Fruit fly (Drosophila melanogaster) whole organism, embryonic: Measurements from ENCODE around the gene CG13144.

Experiments
- Bgb ChIP-seq: fragments of 200-800 bp; sonication (Bioruptor generic); IDR thresholded peaks from 2 replicates; pipeline ENCODE4 v1.3.6; 2022; ENCODE audit warnings: missing biosample characterization, missing genetic modification characterization; ENCODE audit not compliant: partially characterized antibody
- CG10209 ChIP-seq: fragments of 200-800 bp; sonication (Bioruptor generic); optimal IDR thresholded peaks from 3 replicates; lab custom pipeline; 2017; ENCODE audit warnings: missing biosample characterization, mild to moderate bottlenecking, missing genetic modification characterization, missing genetic modification reagents
- CG10979 ChIP-seq: fragments of 200-800 bp; sonication (Bioruptor generic); optimal IDR thresholded peaks from 2 replicates; lab custom pipeline; 2018; ENCODE audit warnings: missing biosample characterization, mild to moderate bottlenecking, missing genetic modification characterization, moderate library complexity
- CG11696 ChIP-seq: fragments of 200-800 bp; sonication (Bioruptor generic); IDR thresholded peaks from 2 replicates; pipeline ENCODE4 v1.3.6; 2022; ENCODE audit warnings: missing biosample characterization, missing genetic modification characterization
- CG13123 ChIP-seq: fragments of 200-800 bp; sonication (Bioruptor generic); optimal IDR thresholded peaks from 2 replicates; lab custom pipeline; 2016; ENCODE audit warnings: missing biosample characterization, missing genetic modification characterization
- CG13287 ChIP-seq: fragments of 200-800 bp; sonication (Bioruptor generic); IDR thresholded peaks from 2 replicates; pipeline ENCODE4 v1.3.6; 2022; ENCODE audit warnings: missing biosample characterization, missing genetic modification characterization; ENCODE audit not compliant: partially characterized antibody
- CG13296 ChIP-seq: fragments of 200-800 bp; sonication (Bioruptor generic); optimal IDR thresholded peaks from 3 replicates; lab custom pipeline; 2018; ENCODE audit warnings: missing biosample characterization, mild to moderate bottlenecking, missing genetic modification characterization
- CG14050 ChIP-seq: fragments of 200-800 bp; sonication (Bioruptor generic); IDR thresholded peaks from 3 replicates; pipeline ENCODE4 v1.3.6; 2022; ENCODE audit warnings: missing biosample characterization, missing genetic modification characterization
- CG14860 ChIP-seq: fragments of 200-800 bp; sonication (Bioruptor generic); IDR thresholded peaks from 3 replicates; pipeline ENCODE4 v1.3.6; 2022; ENCODE audit warnings: missing biosample characterization, missing genetic modification characterization; ENCODE audit not compliant: partially characterized antibody
- CG14965 ChIP-seq: fragments of 200-800 bp; sonication (Bioruptor generic); optimal IDR thresholded peaks from 2 replicates; lab custom pipeline; 2016; ENCODE audit warnings: missing biosample characterization, missing genetic modification characterization, borderline replicate concordance
- CG1602 ChIP-seq: fragments of 200-800 bp; sonication (Bioruptor generic); optimal IDR thresholded peaks from 3 replicates; lab custom pipeline; 2016; ENCODE audit warnings: missing biosample characterization, missing genetic modification characterization
- CG1603 ChIP-seq: fragments of 200-800 bp; sonication (Bioruptor generic); optimal IDR thresholded peaks from 2 replicates; lab custom pipeline; 2019; ENCODE audit warnings: missing biosample characterization, mild to moderate bottlenecking, missing genetic modification characterization, moderate library complexity
- CG1647 ChIP-seq: fragments of 200-800 bp; sonication (Bioruptor generic); optimal IDR thresholded peaks from 3 replicates; lab custom pipeline; 2016; ENCODE audit warnings: missing biosample characterization, missing genetic modification characterization
- CG16815 ChIP-seq: fragments of 200-800 bp; sonication (Bioruptor generic); optimal IDR thresholded peaks from 3 replicates; lab custom pipeline; 2017; ENCODE audit warnings: missing biosample characterization, mild to moderate bottlenecking, missing genetic modification characterization
- CG17385 ChIP-seq: fragments of 200-800 bp; sonication (Bioruptor generic); optimal IDR thresholded peaks from 3 replicates; lab custom pipeline; 2018; ENCODE audit warnings: missing biosample characterization, mild to moderate bottlenecking, missing genetic modification characterization
- CG17568 ChIP-seq: fragments of 200-800 bp; sonication (Bioruptor generic); optimal IDR thresholded peaks from 2 replicates; lab custom pipeline; 2018; ENCODE audit warnings: missing biosample characterization, mild to moderate bottlenecking, missing genetic modification characterization, moderate library complexity
- CG17829 ChIP-seq: fragments of 200-800 bp; optimal IDR thresholded peaks from 2 replicates; lab custom pipeline; 2019; ENCODE audit warnings: missing biosample characterization, mild to moderate bottlenecking, missing genetic modification characterization, moderate library complexity
- CG2678 ChIP-seq: fragments of 200-800 bp; sonication (Bioruptor generic); optimal IDR thresholded peaks from 3 replicates; lab custom pipeline; 2019; ENCODE audit warnings: missing biosample characterization, mild to moderate bottlenecking, missing genetic modification characterization, moderate library complexity
- CG31224 ChIP-seq: fragments of 200-800 bp; sonication (Bioruptor generic); IDR thresholded peaks from 2 replicates; pipeline ENCODE4 v1.3.6; 2022; ENCODE audit warnings: missing biosample characterization, missing genetic modification characterization
- CG3726 ChIP-seq: fragments of 200-800 bp; sonication (Bioruptor generic); IDR thresholded peaks from 3 replicates; pipeline ENCODE4, ENCODE4 v1.3.6; 2022; ENCODE audit warnings: missing biosample characterization, missing genetic modification characterization
- CG42726 ChIP-seq: fragments of 200-800 bp; sonication (Bioruptor generic); IDR thresholded peaks from 2 replicates; pipeline ENCODE4 v1.3.6; 2022; ENCODE audit warnings: missing biosample characterization, missing genetic modification characterization; ENCODE audit not compliant: partially characterized antibody
- CG4404 ChIP-seq: fragments of 200-800 bp; sonication (Bioruptor generic); IDR thresholded peaks from 2 replicates; pipeline ENCODE4 v1.3.6; 2022; ENCODE audit warnings: missing biosample characterization, missing genetic modification characterization
- CG6765 ChIP-seq: fragments of 200-800 bp; sonication (Bioruptor generic); optimal IDR thresholded peaks from 3 replicates; lab custom pipeline; 2017; ENCODE audit warnings: missing biosample characterization, mild to moderate bottlenecking, missing genetic modification characterization
- CG8359 ChIP-seq: fragments of 200-800 bp; sonication (Bioruptor generic); optimal IDR thresholded peaks from 2 replicates; lab custom pipeline; 2017; ENCODE audit warnings: missing biosample characterization, mild to moderate bottlenecking, missing genetic modification characterization, borderline replicate concordance
- Dll ChIP-seq: fragments of 200-800 bp; sonication (Bioruptor generic); IDR thresholded peaks from 4 replicates; pipeline ENCODE4 v1.3.6; 2022; ENCODE audit warnings: missing biosample characterization, missing genetic modification characterization; ENCODE audit not compliant: partially characterized antibody
- E2f1 ChIP-seq: fragments of 200-800 bp; sonication (Bioruptor generic); IDR thresholded peaks from 2 replicates; pipeline ENCODE4 v1.3.6; 2022; ENCODE audit warnings: missing biosample characterization, missing genetic modification characterization
- Hsf ChIP-seq: fragments of 200-800 bp; sonication (Bioruptor generic); optimal IDR thresholded peaks from 3 replicates; lab custom pipeline; 2016; ENCODE audit warnings: missing biosample characterization, missing genetic modification characterization
- MESR4 ChIP-seq: fragments of 200-800 bp; sonication (Bioruptor generic); optimal IDR thresholded peaks from 2 replicates; lab custom pipeline; 2018; ENCODE audit warnings: missing biosample characterization, mild to moderate bottlenecking, missing genetic modification characterization, moderate library complexity
- NFAT ChIP-seq: fragments of 200-800 bp; sonication (Bioruptor generic); IDR thresholded peaks from 2 replicates; pipeline ENCODE4 v1.3.6; 2022; ENCODE audit warnings: missing biosample characterization, missing genetic modification characterization
- Oaz ChIP-seq: fragments of 200-800 bp; sonication (Bioruptor generic); IDR thresholded peaks from 2 replicates; pipeline ENCODE4 v1.3.6; 2022; ENCODE audit warnings: missing biosample characterization, missing genetic modification characterization
- Opbp ChIP-seq: fragments of 200-800 bp; sonication (Bioruptor generic); IDR thresholded peaks from 3 replicates; pipeline ENCODE4 v1.3.6; 2022; ENCODE audit warnings: missing biosample characterization, missing genetic modification characterization; ENCODE audit not compliant: partially characterized antibody
- Ravus ChIP-seq: fragments of 200-800 bp; sonication (Bioruptor generic); IDR thresholded peaks from 2 replicates; pipeline ENCODE4 v1.3.6; 2022; ENCODE audit warnings: missing biosample characterization, missing genetic modification characterization
- Spps ChIP-seq: fragments of 200-800 bp; sonication (Bioruptor generic); optimal IDR thresholded peaks from 2 replicates; lab custom pipeline; 2018; ENCODE audit warnings: missing biosample characterization, mild to moderate bottlenecking, missing genetic modification characterization
- ara ChIP-seq: fragments of 200-800 bp; sonication (Bioruptor generic); IDR thresholded peaks from 2 replicates; pipeline ENCODE4 v1.3.6; 2022; ENCODE audit warnings: missing biosample characterization, missing genetic modification characterization
- cas ChIP-seq: fragments of 200-800 bp; sonication (Bioruptor generic); IDR thresholded peaks from 2 replicates; pipeline ENCODE4 v1.3.6; 2022; ENCODE audit warnings: missing biosample characterization, missing genetic modification characterization
- dan ChIP-seq: fragments of 200-800 bp; sonication (Bioruptor generic); IDR thresholded peaks from 2 replicates; pipeline ENCODE4 v1.3.6; 2022; ENCODE audit warnings: missing biosample characterization, missing genetic modification characterization
- ems ChIP-seq: fragments of 200-800 bp; sonication (Bioruptor generic); optimal IDR thresholded peaks from 3 replicates; lab custom pipeline; 2016; ENCODE audit warnings: missing biosample characterization, missing genetic modification characterization
- ewg ChIP-seq: fragments of 200-800 bp; sonication (Bioruptor generic); optimal IDR thresholded peaks from 3 replicates; lab custom pipeline; 2017; ENCODE audit warnings: mild to moderate bottlenecking, missing biosample characterization, missing genetic modification reagents, missing genetic modification characterization
- fd3F ChIP-seq: fragments of 200-800 bp; sonication (Bioruptor generic); optimal IDR thresholded peaks from 2 replicates; lab custom pipeline; 2018; ENCODE audit warnings: missing biosample characterization, mild to moderate bottlenecking, missing genetic modification characterization, moderate library complexity
- ftz-f1 ChIP-seq: fragments of 200-800 bp; sonication (Bioruptor generic); optimal IDR thresholded peaks from 2 replicates; lab custom pipeline; 2016; ENCODE audit warnings: missing biosample characterization, missing genetic modification characterization
- gem ChIP-seq: fragments of 200-800 bp; sonication (Bioruptor generic); optimal IDR thresholded peaks from 2 replicates; lab custom pipeline; 2019; ENCODE audit warnings: missing biosample characterization, mild to moderate bottlenecking, missing genetic modification characterization, moderate library complexity
- grn ChIP-seq: fragments of 200-800 bp; sonication (Bioruptor generic); optimal IDR thresholded peaks from 3 replicates; lab custom pipeline; 2017; ENCODE audit warnings: missing biosample characterization, missing genetic modification characterization
- h ChIP-seq: fragments of >200 bp; optimal IDR thresholded peaks from 2 replicates; lab custom pipeline; 2017
- kah ChIP-seq: fragments of 200-800 bp; sonication (Bioruptor generic); optimal IDR thresholded peaks from 2 replicates; lab custom pipeline; 2018; ENCODE audit warnings: missing biosample characterization, mild to moderate bottlenecking, missing genetic modification characterization
- ro ChIP-seq: fragments of 200-800 bp; sonication (Bioruptor generic); IDR thresholded peaks from 2 replicates; pipeline ENCODE4 v1.3.6; 2022; ENCODE audit warnings: missing biosample characterization, missing genetic modification characterization
- slp2 ChIP-seq: fragments of 200-800 bp; sonication (Bioruptor generic); optimal IDR thresholded peaks from 2 replicates; lab custom pipeline; 2016; ENCODE audit warnings: missing biosample characterization, missing genetic modification characterization
- tup ChIP-seq: fragments of 200-800 bp; sonication (Bioruptor generic); optimal IDR thresholded peaks from 2 replicates; lab custom pipeline; 2016; ENCODE audit warnings: missing biosample characterization, mild to moderate bottlenecking, missing genetic modification characterization, moderate library complexity
- unpg ChIP-seq: fragments of 200-800 bp; sonication (Bioruptor generic); optimal IDR thresholded peaks from 3 replicates; lab custom pipeline; 2018; ENCODE audit warnings: missing biosample characterization, mild to moderate bottlenecking, missing genetic modification characterization, moderate library complexity
- wek ChIP-seq: fragments of 200-800 bp; sonication (Bioruptor generic); optimal IDR thresholded peaks from 3 replicates; lab custom pipeline; 2018; ENCODE audit warnings: missing biosample characterization, mild to moderate bottlenecking, missing genetic modification characterization, moderate library complexity
- zfh2 ChIP-seq: fragments of 200-800 bp; sonication (Bioruptor generic); optimal IDR thresholded peaks from 2 replicates; lab custom pipeline; 2016; ENCODE audit warnings: missing biosample characterization, missing genetic modification characterization

The CG13144 gene

DNA sequence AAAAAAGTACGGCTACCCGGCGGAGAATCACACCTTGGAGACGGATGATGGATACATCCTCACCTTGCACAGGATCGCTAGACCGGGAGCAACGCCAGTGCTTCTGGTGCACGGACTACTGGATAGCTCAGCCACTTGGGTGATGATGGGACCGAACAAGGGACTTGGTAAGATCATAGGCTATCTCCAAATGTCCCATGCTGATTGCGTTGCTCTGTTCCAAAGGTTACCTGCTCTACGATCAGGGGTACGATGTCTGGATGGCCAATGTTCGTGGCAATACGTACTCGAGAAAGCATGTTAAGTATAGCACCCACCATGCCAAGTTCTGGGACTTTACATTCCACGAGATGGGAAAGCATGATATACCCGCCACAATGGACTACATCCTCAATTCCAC is 38.8 kb upstream of the CG13144 start:
- no peak for TF ChIP-seq CG2678
- TF ChIP-seq ara (GFP tag; lab: Robert Waterston, UW) = no peak
- no peak for TF ChIP-seq Dll

DNA sequence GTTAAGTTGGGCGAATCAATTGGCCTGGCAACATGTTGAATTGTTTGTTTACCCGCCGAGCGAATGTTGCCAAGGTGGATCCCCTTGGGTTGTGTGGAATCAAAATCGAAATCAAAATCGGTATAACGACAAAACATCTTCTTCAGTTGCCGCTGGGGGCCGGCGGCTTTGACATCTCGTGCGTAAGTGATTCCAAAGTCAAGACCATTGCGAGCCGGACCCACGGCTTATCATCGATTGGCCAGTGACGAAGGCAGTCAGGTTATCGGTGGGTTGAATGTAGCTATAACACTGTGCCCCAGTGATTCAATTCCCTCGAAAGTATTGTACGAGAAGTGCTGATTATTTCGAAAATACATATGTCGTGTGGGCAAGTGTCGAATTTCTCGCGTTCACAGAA is 37.7 kb upstream of the CG13144 start:
- no peak for TF ChIP-seq unpg
- no peak for TF ChIP-seq CG1602 (GFP tag; lab: Kevin White, UChicago)
- no peak for TF ChIP-seq CG14965 (GFP tag; lab: Kevin White, UChicago)
- no peak for TF ChIP-seq gem (tag; lab: Kevin White, UChicago)
- no peak for TF ChIP-seq Ravus (GFP tag; lab: Robert Waterston, UW)
- TF ChIP-seq ro (GFP tag; lab: Robert Waterston, UW) = no peak
- TF ChIP-seq grn (GFP tag; lab: Kevin White, UChicago) = no peak
- TF ChIP-seq Hsf (GFP tag; lab: Kevin White, UChicago) = no peak
- no peak for TF ChIP-seq Bgb (GFP tag; lab: Robert Waterston, UW)
- no peak for TF ChIP-seq CG13296 (GFP tag; lab: Kevin White, UChicago)
- TF ChIP-seq CG4404 (GFP tag; lab: Robert Waterston, UW) = no peak
- no peak for TF ChIP-seq CG17568 (GFP tag; lab: Kevin White, UChicago)
- TF ChIP-seq MESR4 (GFP tag; lab: Kevin White, UChicago) = no peak
- TF ChIP-seq CG13123 (GFP tag; lab: Kevin White, UChicago) = no peak
- no peak for TF ChIP-seq NFAT
- TF ChIP-seq CG17385 (GFP tag; lab: Kevin White, UChicago) = no peak
- no peak for TF ChIP-seq cas (GFP tag; lab: Robert Waterston, UW)
- TF ChIP-seq CG14050 (GFP tag; lab: Robert Waterston, UW) = no peak
- 0 out of 2 replicates have a peak, but pooled peaks have one; percentile 15 for TF ChIP-seq CG42726 (GFP tag; lab: Robert Waterston, UW)
- no peak for TF ChIP-seq wek (GFP tag; lab: Kevin White, UChicago)
- TF ChIP-seq h (lab: Kevin White, UChicago) = no peak
- TF ChIP-seq Spps = no peak
- no peak for TF ChIP-seq CG1647 (GFP tag; lab: Kevin White, UChicago)
- no peak for TF ChIP-seq dan (GFP tag; lab: Robert Waterston, UW)
- no peak for TF ChIP-seq ewg (GFP tag; lab: Kevin White, UChicago)
- no peak for TF ChIP-seq CG14860 (GFP tag; lab: Robert Waterston, UW)
- no peak for TF ChIP-seq tup (GFP tag; lab: Kevin White, UChicago)
- no peak for TF ChIP-seq CG13287 (GFP tag; lab: Robert Waterston, UW)
- TF ChIP-seq CG11696 (GFP tag; lab: Robert Waterston, UW) = no peak
- no peak for TF ChIP-seq ems (GFP tag; lab: Kevin White, UChicago)
- TF ChIP-seq CG17829 = no peak
- TF ChIP-seq slp2 (GFP tag; lab: Kevin White, UChicago) = no peak
- TF ChIP-seq Oaz = no peak
- no peak for TF ChIP-seq kah (GFP tag; lab: Kevin White, UChicago)
- TF ChIP-seq CG10979 (tag; lab: Kevin White, UChicago) = no peak
- TF ChIP-seq E2f1 = no peak
- TF ChIP-seq CG3726 (GFP tag; lab: Robert Waterston, UW) = no peak
- TF ChIP-seq CG10209 (GFP tag; lab: Kevin White, UChicago) = no peak
- TF ChIP-seq CG1603 (tag; lab: Kevin White, UChicago) = no peak
- TF ChIP-seq fd3F (GFP tag; lab: Kevin White, UChicago) = no peak
- no peak for TF ChIP-seq CG31224 (GFP tag; lab: Robert Waterston, UW)
- TF ChIP-seq zfh2 (GFP tag; lab: Kevin White, UChicago) = no peak
- no peak for TF ChIP-seq CG16815 (GFP tag; lab: Kevin White, UChicago)
- TF ChIP-seq CG6765 (GFP tag; lab: Kevin White, UChicago) = no peak
- TF ChIP-seq Opbp (GFP tag; lab: Robert Waterston, UW) = no peak
- no peak for TF ChIP-seq CG8359
- TF ChIP-seq ftz-f1 (GFP tag; lab: Kevin White, UChicago) = peak; percentile 81
